Worm (Caenorhabditis elegans): ENCODE data around the gene K08D9.9.

DNA sequence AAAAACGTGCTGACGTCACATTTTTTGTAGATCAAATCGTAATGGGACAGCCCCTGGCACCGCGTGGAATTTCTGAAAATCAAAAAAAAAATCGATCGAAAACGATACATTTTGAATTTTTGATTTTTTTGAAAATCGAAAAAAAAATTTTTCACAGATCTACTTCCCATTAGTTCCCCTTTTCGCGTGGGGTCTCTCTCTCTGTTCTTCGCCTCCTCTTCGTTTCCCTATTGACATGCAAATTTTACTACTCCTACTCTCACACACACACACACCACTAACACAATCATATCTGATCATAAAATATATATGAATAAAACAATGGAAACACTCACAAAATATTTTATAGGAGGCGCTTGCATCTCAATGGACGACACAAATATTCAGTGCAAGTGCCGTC lies 17.9 kb downstream of the K08D9.9 start:
- TF ChIP-seq ztf-29 (GFP tag; IDR thresholded peaks at IDR 0.05) (no peak), klf-2 (GFP tag; conservative IDR thresholded peaks at IDR 0.05) (no peak), flt-1 (GFP tag; IDR thresholded peaks at IDR 0.05) (no peak), med-1 (GFP tag; optimal IDR thresholded peaks at IDR 0.05; ENCODE audit: insufficient read depth) (no peak), ref-1 (GFP tag; conservative IDR thresholded peaks at IDR 0.05) (no peak)

Measured in whole organism, midembryonic.